Worm (Caenorhabditis elegans) whole organism, L3 larva: Measurements from ENCODE around the gene tba-8.

Experiments used
- ceh-28 ChIP-seq: fragments of 150-350 bp; optimal IDR thresholded peaks from 2 replicates; lab custom pipeline; 2014; ENCODE audit warnings: missing biosample characterization, missing genetic modification reagents, missing genetic modification characterization
- elt-2 ChIP-seq: sonication (generic microtip); optimal IDR thresholded peaks from 2 replicates; lab custom pipeline; 2016; ENCODE audit warnings: missing genetic modification reagents, mild to moderate bottlenecking, missing genetic modification characterization, missing compliant biosample characterization
- zag-1 ChIP-seq: fragments of 150-350 bp; optimal IDR thresholded peaks from 2 replicates; lab custom pipeline; 2014; ENCODE audit warnings: missing biosample characterization, missing genetic modification characterization

DNA sequence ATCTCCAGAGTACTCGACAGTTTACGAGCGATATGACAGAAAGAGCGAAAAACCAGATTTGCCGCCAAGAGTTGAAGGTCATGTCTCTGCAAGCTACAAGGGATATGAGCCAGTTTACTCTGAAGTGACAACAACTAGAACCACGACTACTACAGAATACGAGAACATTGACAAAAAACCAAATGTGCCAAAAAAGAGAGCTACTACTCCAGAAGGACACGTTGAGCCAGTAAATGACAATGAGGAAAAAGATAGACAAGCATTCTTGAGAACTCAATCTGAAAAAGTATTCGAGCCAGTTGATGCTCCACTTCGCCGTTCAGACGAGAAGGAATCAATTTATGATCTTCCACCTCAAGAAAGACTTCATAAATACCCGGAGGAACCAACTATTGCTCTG, 40.8 kb downstream of the tba-8 start:
- TF ChIP-seq zag-1 (tag; lab: Kevin White, UChicago) = no peak
- TF ChIP-seq ceh-28 (tag; lab: Kevin White, UChicago) = no peak
- no peak for TF ChIP-seq elt-2 (tag; lab: Kevin White, UChicago)
